Worm (Caenorhabditis elegans) whole organism, L4 larva: ENCODE results near the gene ZK622.5.

Experiments
- F26F4.8 ChIP-seq: fragments of 200-800 bp; sonication (Bioruptor generic); conservative IDR thresholded peaks from 2 replicates; pipeline ENCODE4 v1.3.6; 2022; ENCODE audit warnings: missing genetic modification characterization, missing compliant biosample characterization
- R02D3.7 ChIP-seq: fragments of 150-350 bp; sonication (generic microtip); optimal IDR thresholded peaks from 3 replicates; lab custom pipeline; 2014; ENCODE audit warnings: missing biosample characterization, missing genetic modification characterization
- T26A8.4 ChIP-seq: fragments of 200-800 bp; sonication (Bioruptor generic); IDR thresholded peaks from 2 replicates; pipeline ENCODE4 v1.3.6; 2022; ENCODE audit warnings: missing genetic modification characterization, missing compliant biosample characterization
- Y105C5A.15 ChIP-seq: fragments of 200-800 bp; sonication (Bioruptor generic); IDR thresholded peaks from 2 replicates; pipeline ENCODE4 v1.3.6; 2022; ENCODE audit warnings: missing genetic modification characterization, missing compliant biosample characterization
- Y75B8A.6 ChIP-seq: fragments of 200-800 bp; sonication (Bioruptor generic); IDR thresholded peaks from 2 replicates; pipeline ENCODE4 v1.3.6; 2022; ENCODE audit warnings: missing genetic modification reagents, missing genetic modification characterization, missing compliant biosample characterization
- ZK546.5 ChIP-seq, 2 experiments: sonication (generic microtip); optimal IDR thresholded peaks; 2 replicates each; lab custom pipeline; 2017; ENCODE audit warnings: missing biosample characterization in 2 of 2, missing genetic modification characterization in 2 of 2
- aha-1 ChIP-seq: fragments of 150-350 bp; peaks from one replicate; lab custom pipeline; 2014; ENCODE audit warnings: missing biosample characterization, missing genetic modification characterization
- aly-2 ChIP-seq: sonication (generic microtip); optimal IDR thresholded peaks from 2 replicates; lab custom pipeline; 2018; ENCODE audit warnings: missing biosample characterization, missing genetic modification characterization
- attf-4 ChIP-seq: sonication (generic microtip); optimal IDR thresholded peaks from 3 replicates; lab custom pipeline; 2017; ENCODE audit warnings: missing biosample characterization, missing genetic modification characterization
- ceh-32 ChIP-seq: sonication (generic microtip); optimal IDR thresholded peaks from 2 replicates; lab custom pipeline; 2016; ENCODE audit warnings: mild to moderate bottlenecking, missing genetic modification characterization, missing compliant biosample characterization; ENCODE audit not compliant: poor library complexity
- ceh-82 ChIP-seq: sonication (generic microtip); optimal IDR thresholded peaks from 2 replicates; lab custom pipeline; 2017; ENCODE audit warnings: missing biosample characterization, missing genetic modification characterization
- ctbp-1 ChIP-seq: fragments of 200-800 bp; sonication (Bioruptor generic); IDR thresholded peaks from 2 replicates; pipeline ENCODE4 v1.3.6; 2022; ENCODE audit warnings: missing genetic modification reagents, missing genetic modification characterization, missing compliant biosample characterization
- daf-16 ChIP-seq, 3 experiments: sonication (generic microtip); optimal IDR thresholded peaks; 2 replicates each; lab custom pipeline; 2016 to 2017; ENCODE audit warnings: missing genetic modification characterization in 3 of 3, missing genetic modification reagents in 3 of 3, mild to moderate bottlenecking in 2 of 3, missing compliant biosample characterization in 2 of 3, missing biosample characterization in 1 of 3, moderate library complexity in 1 of 3
- daf-8 ChIP-seq: fragments of 200-800 bp; sonication (Bioruptor generic); IDR thresholded peaks from 2 replicates; pipeline ENCODE4 v1.3.6; 2022; ENCODE audit warnings: missing genetic modification characterization, missing compliant biosample characterization
- dmd-9 ChIP-seq: fragments of 200-800 bp; sonication (Bioruptor generic); IDR thresholded peaks from 2 replicates; pipeline ENCODE4 v1.3.6; 2022; ENCODE audit warnings: missing genetic modification reagents, missing genetic modification characterization, missing compliant biosample characterization
- duxl-1 ChIP-seq: sonication (generic microtip); optimal IDR thresholded peaks from 2 replicates; lab custom pipeline; 2016; ENCODE audit warnings: mild to moderate bottlenecking, missing genetic modification characterization, moderate library complexity, missing compliant biosample characterization; ENCODE audit not compliant: poor library complexity
- egl-27 ChIP-seq: sonication (generic microtip); optimal IDR thresholded peaks from 3 replicates; lab custom pipeline; 2017; ENCODE audit warnings: missing biosample characterization, missing genetic modification reagents, missing genetic modification characterization
- fkh-10 ChIP-seq: fragments of 150-350 bp; optimal IDR thresholded peaks from 2 replicates; lab custom pipeline; 2014; ENCODE audit warnings: missing biosample characterization, missing genetic modification reagents, missing genetic modification characterization
- fos-1 ChIP-seq: fragments of 150-350 bp; optimal IDR thresholded peaks from 2 replicates; lab custom pipeline; 2014; ENCODE audit warnings: missing biosample characterization, missing genetic modification characterization
- hlh-11 ChIP-seq: fragments of 200-800 bp; sonication (Bioruptor generic); optimal IDR thresholded peaks from 2 replicates; lab custom pipeline; 2018; ENCODE audit warnings: mild to moderate bottlenecking, missing genetic modification characterization, missing compliant biosample characterization
- hlh-30 ChIP-seq: sonication (generic microtip); optimal IDR thresholded peaks from 2 replicates; lab custom pipeline; 2017; ENCODE audit warnings: antibody characterized with exemption, mild to moderate bottlenecking, missing genetic modification characterization, missing compliant biosample characterization; ENCODE audit not compliant: insufficient read depth
- hmg-1.1 ChIP-seq: fragments of 200-800 bp; sonication (Bioruptor generic); IDR thresholded peaks from 2 replicates; pipeline ENCODE4 v1.3.6; 2022; ENCODE audit warnings: missing genetic modification reagents, missing genetic modification characterization, missing compliant biosample characterization
- lin-29 ChIP-seq: fragments of 200-800 bp; sonication (Bioruptor generic); IDR thresholded peaks from 2 replicates; pipeline ENCODE4 v1.3.6; 2022; ENCODE audit warnings: missing genetic modification reagents, missing genetic modification characterization, missing compliant biosample characterization
- lsy-2 ChIP-seq, 2 experiments: fragments of 150-350 bp in 1 of 2; sonication (generic microtip) in 1 of 2; optimal IDR thresholded peaks; 2 replicates each; lab custom pipeline; 2014 to 2017; ENCODE audit warnings: missing biosample characterization in 2 of 2, missing genetic modification characterization in 2 of 2
- mdl-1 ChIP-seq, 2 experiments: fragments of 150-350 bp in 1 of 2; sonication (generic microtip) in 1 of 2; optimal IDR thresholded peaks; 2 replicates each; lab custom pipeline; 2014 to 2017; ENCODE audit warnings: missing biosample characterization in 2 of 2, missing genetic modification characterization in 2 of 2
- mep-1 ChIP-seq: fragments of 150-350 bp; sonication (generic microtip); optimal IDR thresholded peaks from 3 replicates; lab custom pipeline; 2014; ENCODE audit warnings: missing biosample characterization, missing genetic modification characterization
- mxl-2 ChIP-seq: fragments of 200-800 bp; sonication (Bioruptor generic); conservative IDR thresholded peaks from 2 replicates; pipeline ENCODE4 v1.3.6; 2022; ENCODE audit warnings: missing genetic modification reagents, missing genetic modification characterization, missing compliant biosample characterization
- mxl-3 ChIP-seq: fragments of 200-800 bp; sonication (Bioruptor generic); optimal IDR thresholded peaks from 2 replicates; lab custom pipeline; 2018; ENCODE audit warnings: mild to moderate bottlenecking, missing genetic modification characterization, missing compliant biosample characterization
- nhr-102 ChIP-seq: sonication (generic microtip); optimal IDR thresholded peaks from 2 replicates; lab custom pipeline; 2016; ENCODE audit warnings: mild to moderate bottlenecking, missing genetic modification characterization, moderate library complexity, missing compliant biosample characterization
- nhr-11 ChIP-seq: fragments of 150-350 bp; optimal IDR thresholded peaks from 2 replicates; lab custom pipeline; 2014; ENCODE audit warnings: missing biosample characterization, missing genetic modification characterization
- nhr-111 ChIP-seq: fragments of 200-800 bp; sonication (Bioruptor generic); optimal IDR thresholded peaks from 2 replicates; lab custom pipeline; 2018; ENCODE audit warnings: mild to moderate bottlenecking, missing genetic modification characterization, missing compliant biosample characterization
- nhr-28 ChIP-seq: fragments of 150-350 bp; optimal IDR thresholded peaks from 2 replicates; lab custom pipeline; 2014; ENCODE audit warnings: missing biosample characterization, missing genetic modification characterization
- php-3 ChIP-seq: fragments of 200-800 bp; sonication (Bioruptor generic); IDR thresholded peaks from 2 replicates; pipeline ENCODE4 v1.3.6; 2022; ENCODE audit warnings: missing genetic modification reagents, missing genetic modification characterization, missing compliant biosample characterization
- pqm-1 ChIP-seq: sonication (generic microtip); optimal IDR thresholded peaks from 2 replicates; lab custom pipeline; 2017; ENCODE audit warnings: missing biosample characterization, missing genetic modification characterization
- rbr-2 ChIP-seq: sonication (generic microtip); optimal IDR thresholded peaks from 2 replicates; lab custom pipeline; 2016; ENCODE audit warnings: missing genotype, missing genetic modification characterization, missing compliant biosample characterization
- snpc-1.2 ChIP-seq: fragments of 200-800 bp; sonication (Bioruptor generic); IDR thresholded peaks from 2 replicates; pipeline ENCODE4 v1.3.6; 2022; ENCODE audit warnings: missing genetic modification reagents, missing genetic modification characterization, missing compliant biosample characterization
- spr-1 ChIP-seq: sonication (generic microtip); optimal IDR thresholded peaks from 2 replicates; lab custom pipeline; 2016; ENCODE audit warnings: mild to moderate bottlenecking, missing genetic modification characterization, missing compliant biosample characterization
- unc-130 ChIP-seq: sonication (generic microtip); optimal IDR thresholded peaks from 2 replicates; lab custom pipeline; 2016; ENCODE audit warnings: missing genetic modification reagents, missing genetic modification characterization, missing compliant biosample characterization
- unc-39 ChIP-seq: sonication (generic microtip); optimal IDR thresholded peaks from 2 replicates; lab custom pipeline; 2017; ENCODE audit warnings: missing biosample characterization, missing genetic modification characterization
- unc-62 ChIP-seq, 3 experiments: fragments of 150-350 bp in 1 of 3; sonication (generic microtip); optimal IDR thresholded peaks in 2 of 3; peaks in 1 of 3; 1 replicate in 1 of 3; 2 replicates in 2 of 3; lab custom pipeline; 2014 to 2017; ENCODE audit warnings: missing biosample characterization in 3 of 3, missing genetic modification characterization in 3 of 3, missing genetic modification reagents in 3 of 3, missing genotype in 1 of 3
- vab-7 ChIP-seq: fragments of 200-800 bp; sonication (Bioruptor generic); IDR thresholded peaks from 2 replicates; pipeline ENCODE4 v1.3.6; 2022; ENCODE audit warnings: missing genetic modification reagents, missing genetic modification characterization, missing compliant biosample characterization
- zfp-3 ChIP-seq: fragments of 200-800 bp; sonication (Bioruptor generic); conservative IDR thresholded peaks from 2 replicates; pipeline ENCODE4 v1.3.6; 2022; ENCODE audit warnings: missing genetic modification reagents, missing genetic modification characterization, missing compliant biosample characterization

The ZK622.5 gene

DNA sequence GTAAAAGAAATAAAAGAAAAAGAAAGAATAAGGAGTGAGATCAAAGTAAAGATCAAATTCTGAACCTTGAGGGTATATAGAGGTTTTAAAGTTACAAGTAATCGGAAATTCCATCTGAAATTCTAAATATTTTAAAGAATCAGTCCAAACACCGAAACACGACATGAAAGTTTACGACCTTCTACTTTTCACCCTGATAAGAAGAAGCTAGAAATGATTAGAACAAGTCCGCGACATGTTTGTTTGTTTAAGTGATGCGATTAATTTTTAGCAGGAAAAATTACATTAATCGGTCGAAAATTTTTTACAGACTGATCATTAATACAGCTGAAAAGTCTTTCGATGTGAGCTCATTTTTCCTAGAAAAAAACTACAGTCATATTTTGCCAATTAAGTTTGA lies 24.6 kb upstream of the ZK622.5 start:
- TF ChIP-seq lsy-2 (tag; optimal IDR thresholded peaks at IDR 0.05; lab: Kevin White, UChicago) (no peak), unc-39 (tag; lab: Kevin White, UChicago) (no peak), pqm-1 (tag; lab: Kevin White, UChicago) (peak; percentile 46), hmg-1.1 (no peak), nhr-28 (tag; lab: Kevin White, UChicago) (peak; percentile 1), daf-16 (GFP tag; optimal IDR thresholded peaks at IDR 0.05; lab: Kevin White, UChicago) (no peak), daf-16 (tag; optimal IDR thresholded peaks at IDR 0.05; lab: Kevin White, UChicago) (peak; percentile 60), mxl-2 (GFP tag; lab: Robert Waterston, UW) (no peak), egl-27 (tag; lab: Kevin White, UChicago) (no peak), php-3 (GFP tag; lab: Robert Waterston, UW) (0 out of 2 replicates have a peak, but pooled peaks have one; percentile 50), daf-8 (GFP tag; lab: Robert Waterston, UW) (no peak), ZK546.5 (tag; optimal IDR thresholded peaks at IDR 0.05; lab: Kevin White, UChicago) (no peak)

DNA sequence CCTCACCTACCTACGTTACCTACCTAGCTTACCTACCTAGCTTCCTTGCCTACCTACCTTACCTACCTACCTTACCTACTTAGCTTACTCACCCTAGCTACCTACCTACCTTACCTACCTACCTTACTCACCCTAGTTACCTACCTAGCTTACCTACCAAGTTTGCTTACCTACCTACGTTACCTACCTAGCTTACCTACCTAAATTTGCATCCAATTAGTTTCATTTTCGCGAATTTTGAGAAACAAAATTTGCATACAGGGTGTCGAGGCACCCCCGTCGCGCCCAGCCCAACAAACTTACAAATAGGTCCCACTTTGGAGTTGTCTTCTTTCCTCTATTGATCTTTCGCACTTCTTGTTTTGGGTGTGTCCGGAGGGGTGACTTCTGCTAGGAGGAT lies 20.3 kb upstream of the ZK622.5 start:
- TF ChIP-seq unc-62 (GFP tag; optimal IDR thresholded peaks at IDR 0.05 in 1 of 2; lab: Kevin White, UChicago) (peak in 1 of 2 experiments; percentile 95), unc-62 (tag; optimal IDR thresholded peaks at IDR 0.05; lab: Kevin White, UChicago) (no peak), aha-1 (peak; percentile 44), unc-130 (no peak), T26A8.4 (GFP tag; lab: Robert Waterston, UW) (no peak), fos-1 (tag; lab: Kevin White, UChicago) (no peak), nhr-11 (tag; lab: Kevin White, UChicago) (no peak), R02D3.7 (tag; lab: Kevin White, UChicago) (no peak), attf-4 (tag; lab: Kevin White, UChicago) (no peak)
- TF ChIP-seq, all 104 proteins: peak for 2

DNA sequence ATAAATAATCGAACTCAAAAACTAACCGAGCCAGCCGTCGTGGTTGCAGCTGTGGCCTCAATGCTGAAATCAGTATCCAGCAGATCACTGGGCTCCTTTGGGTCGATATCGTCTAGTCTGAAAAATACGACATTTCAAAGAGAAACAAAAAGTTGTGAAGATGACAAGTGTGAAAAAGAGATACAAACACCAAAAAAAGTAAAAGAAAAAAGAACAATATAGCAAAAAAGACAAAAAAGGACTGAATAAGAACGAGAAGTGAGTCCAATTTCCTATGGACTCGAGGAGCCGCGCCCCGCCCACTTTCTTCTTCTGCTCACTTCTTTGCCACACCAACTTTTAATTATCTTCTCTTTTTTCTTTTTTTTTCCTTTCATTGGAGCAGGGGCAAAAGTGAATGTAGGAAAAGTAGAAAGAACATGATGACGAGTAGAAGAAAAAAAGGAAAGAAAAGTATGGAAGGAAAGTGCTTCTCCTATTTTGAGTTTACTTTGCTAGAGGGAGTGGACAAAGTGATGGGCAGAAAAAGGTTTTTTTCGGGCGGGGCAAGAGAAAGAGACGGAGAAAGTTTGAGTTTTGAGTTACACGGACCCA lies 17.4 kb upstream of the ZK622.5 start, which contains the start of gene drn-1:
drn-1 (minus strand) TSS at position 117 of the 594 bp plus-strand sequence.
- peak in 1 of 2 experiments; percentile 2 for TF ChIP-seq mdl-1 (tag; optimal IDR thresholded peaks at IDR 0.05; lab: Kevin White, UChicago)
- no peak for TF ChIP-seq nhr-102 (tag; lab: Kevin White, UChicago)
- TF ChIP-seq unc-62 (GFP tag; optimal IDR thresholded peaks at IDR 0.05 in 1 of 2; lab: Kevin White, UChicago) = peak in 1 of 2 experiments; percentile 85
- no peak for TF ChIP-seq unc-62 (tag; optimal IDR thresholded peaks at IDR 0.05; lab: Kevin White, UChicago)
- TF ChIP-seq Y75B8A.6 = no peak
- no peak for TF ChIP-seq hlh-11
- peak; percentile 88 for TF ChIP-seq fkh-10
- TF ChIP-seq dmd-9 (GFP tag; lab: Robert Waterston, UW) = no peak
- no peak for TF ChIP-seq mxl-3 (GFP tag; lab: Kevin White, UChicago)
- peak; percentile 97 for TF ChIP-seq aha-1
- TF ChIP-seq spr-1 (tag; lab: Kevin White, UChicago) = no peak
- TF ChIP-seq hlh-30 = peak; percentile 35
- TF ChIP-seq lsy-2 (tag; optimal IDR thresholded peaks at IDR 0.05; lab: Kevin White, UChicago) = peak in 1 of 2 experiments; percentile 24

DNA sequence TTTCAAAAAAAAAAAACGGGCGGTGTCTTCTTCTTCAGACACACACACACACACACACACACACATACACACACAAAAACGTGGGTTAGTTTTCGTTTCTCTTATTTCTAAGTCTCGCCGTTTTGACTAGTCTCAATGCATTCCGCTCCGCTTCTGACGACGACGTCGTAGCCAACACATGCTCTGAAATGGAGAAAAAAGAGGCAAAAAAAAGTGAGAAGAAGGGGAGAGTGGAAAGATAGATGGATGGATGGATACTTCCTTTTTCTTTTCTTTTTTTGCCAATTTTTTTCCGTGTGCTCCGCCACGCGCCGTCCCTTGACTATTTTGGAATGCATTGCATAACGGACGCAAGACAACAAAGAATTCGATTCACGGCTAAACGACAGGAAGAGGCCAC lies 12.5 kb upstream of the ZK622.5 start:
- no peak for TF ChIP-seq nhr-11 (tag; lab: Kevin White, UChicago)
- TF ChIP-seq fkh-10 = peak; percentile 89
- no peak for TF ChIP-seq vab-7 (GFP tag; lab: Robert Waterston, UW)
- TF ChIP-seq Y105C5A.15 (GFP tag; lab: Robert Waterston, UW) = no peak
- TF ChIP-seq ceh-32 (tag; lab: Kevin White, UChicago) = no peak
- TF ChIP-seq mdl-1 (tag; optimal IDR thresholded peaks at IDR 0.05; lab: Kevin White, UChicago) = peak in 1 of 2 experiments; percentile 67
- peak; percentile 38; the same call in 1 of the 2 replicates for TF ChIP-seq ctbp-1
- TF ChIP-seq nhr-111 = no peak
- no peak for TF ChIP-seq zfp-3
- peak in 1 of 2 experiments; percentile 98 for TF ChIP-seq unc-62 (GFP tag; optimal IDR thresholded peaks at IDR 0.05 in 1 of 2; lab: Kevin White, UChicago)
- TF ChIP-seq unc-62 (tag; optimal IDR thresholded peaks at IDR 0.05; lab: Kevin White, UChicago) = peak; percentile 14
- no peak for TF ChIP-seq dmd-9 (GFP tag; lab: Robert Waterston, UW)
- peak in 1 of 2 experiments; percentile 54 for TF ChIP-seq lsy-2 (tag; optimal IDR thresholded peaks at IDR 0.05; lab: Kevin White, UChicago)
- TF ChIP-seq duxl-1 = no peak
- TF ChIP-seq F26F4.8 (GFP tag; lab: Robert Waterston, UW) = no peak
- no peak for TF ChIP-seq ceh-82
- TF ChIP-seq hlh-11 = no peak
- TF ChIP-seq snpc-1.2 (GFP tag; lab: Robert Waterston, UW) = no peak
- no peak for TF ChIP-seq lin-29 (GFP tag; lab: Robert Waterston, UW)
- peak; percentile 34 for TF ChIP-seq mep-1 (tag; lab: Kevin White, UChicago)
- peak; percentile 51 for TF ChIP-seq rbr-2 (tag; lab: Kevin White, UChicago)
- TF ChIP-seq aly-2 (tag; lab: Kevin White, UChicago) = no peak
- no peak for TF ChIP-seq mxl-3 (GFP tag; lab: Kevin White, UChicago)
